Fruit fly (Drosophila melanogaster) whole organism, wandering third instar larva: ENCODE data around the gene Flacc.
A peak's percentile ranks its signal among the peaks of the same experiment; 100 is the strongest.

Source experiments
- Abd-B ChIP-seq: fragments of >200 bp; optimal IDR thresholded peaks from 2 replicates; lab custom pipeline; 2017; ENCODE audit warnings: missing biosample characterization, missing genetic modification characterization
- CG32264 ChIP-seq: fragments of 200-800 bp; sonication (Bioruptor generic); optimal IDR thresholded peaks from 2 replicates; lab custom pipeline; 2016; ENCODE audit warnings: missing biosample characterization, missing genetic modification characterization
- CG9705 ChIP-seq: fragments of 200-800 bp; sonication (Bioruptor generic); optimal IDR thresholded peaks from 2 replicates; lab custom pipeline; 2018; ENCODE audit warnings: missing biosample characterization, mild to moderate bottlenecking, missing genetic modification characterization
- CrebA ChIP-seq: fragments of 200-800 bp; sonication (Bioruptor generic); optimal IDR thresholded peaks from 2 replicates; lab custom pipeline; 2016; ENCODE audit warnings: missing biosample characterization, mild to moderate bottlenecking, missing genetic modification characterization, borderline replicate concordance
- Dif ChIP-seq: fragments of 200-275, 200-300 bp; sonication (Bioruptor generic); optimal IDR thresholded peaks from 2 replicates; lab custom pipeline; 2018; ENCODE audit warnings: missing biosample characterization, missing genetic modification characterization; ENCODE audit not compliant: partially characterized antibody
- HLH106 ChIP-seq: fragments of 200-800 bp; optimal IDR thresholded peaks from 3 replicates; lab custom pipeline; 2019; ENCODE audit warnings: missing biosample characterization, mild to moderate bottlenecking, missing genetic modification characterization, moderate library complexity
- Hr83 ChIP-seq: fragments of 200-300 bp; sonication (Bioruptor generic); optimal IDR thresholded peaks from 2 replicates; lab custom pipeline; 2016; ENCODE audit warnings: missing biosample characterization, mild to moderate bottlenecking, missing genetic modification characterization, moderate library complexity; ENCODE audit not compliant: poor library complexity, severe bottlenecking
- Jra ChIP-seq: sonication (Bioruptor generic); optimal IDR thresholded peaks from 2 replicates; lab custom pipeline; 2016; ENCODE audit warnings: missing biosample characterization, missing genetic modification characterization
- Mio ChIP-seq: sonication (Bioruptor generic); optimal IDR thresholded peaks from 2 replicates; lab custom pipeline; 2016; ENCODE audit warnings: missing biosample characterization, missing genetic modification characterization
- N ChIP-seq: fragments of >200 bp; optimal IDR thresholded peaks from 2 replicates; lab custom pipeline; 2018; ENCODE audit warnings: missing biosample characterization, missing external identifiers, missing genetic modification characterization
- OdsH ChIP-seq: fragments of 200-800 bp; sonication (Bioruptor generic); optimal IDR thresholded peaks from 2 replicates; lab custom pipeline; 2016; ENCODE audit warnings: missing biosample characterization, mild to moderate bottlenecking, missing genetic modification characterization
- Sp1 ChIP-seq: fragments of 200-800 bp; sonication (Bioruptor generic); optimal IDR thresholded peaks from 3 replicates; lab custom pipeline; 2019; ENCODE audit warnings: missing biosample characterization, mild to moderate bottlenecking, missing genetic modification characterization, moderate library complexity
- Vsx2 ChIP-seq: fragments of 200-300, 225-300 bp; sonication (Bioruptor generic); optimal IDR thresholded peaks from 2 replicates; lab custom pipeline; 2018; ENCODE audit warnings: missing biosample characterization, missing genetic modification characterization; ENCODE audit not compliant: partially characterized antibody
- br ChIP-seq: fragments of 200-800 bp; sonication (Bioruptor generic); optimal IDR thresholded peaks from 2 replicates; lab custom pipeline; 2016; ENCODE audit warnings: missing biosample characterization, missing genetic modification characterization
- brk ChIP-seq: fragments of 200-800 bp; sonication (Bioruptor generic); optimal IDR thresholded peaks from 2 replicates; lab custom pipeline; 2016; ENCODE audit warnings: missing biosample characterization, mild to moderate bottlenecking, missing genetic modification characterization
- dl ChIP-seq, 2 experiments: fragments of 175-275, 200-275 bp in 1 of 2; fragments of 200-275 bp in 1 of 2; sonication (Bioruptor generic); optimal IDR thresholded peaks; lab custom pipeline; 2018; ENCODE audit warnings: mild to moderate bottlenecking in 2 of 2, missing biosample characterization in 2 of 2, missing genetic modification characterization in 2 of 2, moderate library complexity in 2 of 2; ENCODE audit not compliant: partially characterized antibody in 2 of 2, insufficient read depth in 1 of 2
- dmrt93B ChIP-seq: fragments of 200-800 bp; sonication (Bioruptor generic); optimal IDR thresholded peaks from 2 replicates; lab custom pipeline; 2018; ENCODE audit warnings: missing biosample characterization, mild to moderate bottlenecking, missing genetic modification characterization
- dsf ChIP-seq: sonication (Bioruptor generic); optimal IDR thresholded peaks from 2 replicates; lab custom pipeline; 2016; ENCODE audit warnings: missing biosample characterization, missing genetic modification characterization, borderline replicate concordance
- ey ChIP-seq: fragments of 200-800 bp; sonication (Bioruptor generic); optimal IDR thresholded peaks from 2 replicates; lab custom pipeline; 2016; ENCODE audit warnings: missing biosample characterization, missing genetic modification characterization
- h ChIP-seq: fragments of 200-800 bp; sonication (Bioruptor generic); optimal IDR thresholded peaks from 3 replicates; lab custom pipeline; 2016; ENCODE audit warnings: missing biosample characterization, mild to moderate bottlenecking, missing genetic modification characterization
- jim ChIP-seq: fragments of 175-275, 200-325 bp; sonication (Bioruptor generic); optimal IDR thresholded peaks from 2 replicates; lab custom pipeline; 2016; ENCODE audit warnings: missing biosample characterization, mild to moderate bottlenecking, missing genetic modification characterization
- lola ChIP-seq: fragments of >200 bp; optimal IDR thresholded peaks from 2 replicates; lab custom pipeline; 2017; ENCODE audit warnings: missing biosample characterization, missing genetic modification characterization
- pan ChIP-seq: fragments of >200 bp; optimal IDR thresholded peaks from 2 replicates; lab custom pipeline; 2017
- psq ChIP-seq: fragments of 200-800 bp; sonication (Bioruptor generic); optimal IDR thresholded peaks from 3 replicates; lab custom pipeline; 2017; ENCODE audit warnings: missing biosample characterization, mild to moderate bottlenecking, missing genetic modification characterization, moderate library complexity
- rgr ChIP-seq: fragments of 200-800 bp; sonication (Bioruptor generic); optimal IDR thresholded peaks from 3 replicates; lab custom pipeline; 2016; ENCODE audit warnings: missing biosample characterization, mild to moderate bottlenecking, missing genetic modification characterization
- sv ChIP-seq: fragments of 200-800 bp; sonication (Bioruptor generic); optimal IDR thresholded peaks from 3 replicates; lab custom pipeline; 2016; ENCODE audit warnings: missing biosample characterization, missing genetic modification characterization
- tai ChIP-seq: sonication (Bioruptor generic); optimal IDR thresholded peaks from 2 replicates; lab custom pipeline; 2016; ENCODE audit warnings: missing biosample characterization, missing genetic modification characterization
- usp ChIP-seq: fragments of >200 bp; optimal IDR thresholded peaks from 2 replicates; lab custom pipeline; 2017; ENCODE audit warnings: missing biosample characterization, missing genetic modification characterization
- woc ChIP-seq: sonication (Bioruptor generic); optimal IDR thresholded peaks from 2 replicates; lab custom pipeline; 2016; ENCODE audit warnings: missing biosample characterization, mild to moderate bottlenecking, missing genetic modification characterization

Gene Flacc

DNA sequence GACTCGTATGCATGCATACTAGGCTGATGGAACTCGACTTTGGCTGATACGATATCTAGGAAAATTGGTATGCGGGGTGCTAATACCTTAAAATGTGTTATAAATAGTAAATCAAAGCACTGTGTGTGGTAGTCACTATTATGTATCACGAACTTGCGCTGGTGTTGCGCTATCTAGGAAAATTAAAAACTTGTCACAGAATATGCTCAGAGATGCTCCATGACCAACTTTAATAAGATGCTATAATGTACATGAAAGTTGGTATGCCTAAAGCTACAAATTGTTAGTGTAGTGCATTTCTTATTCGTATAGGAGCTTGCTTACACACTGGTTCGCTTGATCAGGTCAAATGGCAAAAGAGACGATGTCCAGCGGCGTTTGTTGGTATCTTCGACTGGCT is 17.4 kb upstream of the Flacc start:
- TF ChIP-seq Abd-B (no peak), tai (no peak), brk (GFP tag; lab: Kevin White, UChicago) (no peak), ey (GFP tag; lab: Kevin White, UChicago) (no peak), Hr83 (GFP tag; lab: Kevin White, UChicago) (no peak), Vsx2 (GFP tag; lab: Kevin White, UChicago) (no peak), br (no peak), h (GFP tag; lab: Kevin White, UChicago) (no peak), dmrt93B (GFP tag; lab: Kevin White, UChicago) (no peak), jim (no peak), HLH106 (tag; lab: Kevin White, UChicago) (no peak), Jra (GFP tag; lab: Kevin White, UChicago) (no peak), Mio (GFP tag; lab: Kevin White, UChicago) (no peak), CG32264 (GFP tag; lab: Kevin White, UChicago) (no peak), usp (GFP tag; lab: Kevin White, UChicago) (no peak)

DNA sequence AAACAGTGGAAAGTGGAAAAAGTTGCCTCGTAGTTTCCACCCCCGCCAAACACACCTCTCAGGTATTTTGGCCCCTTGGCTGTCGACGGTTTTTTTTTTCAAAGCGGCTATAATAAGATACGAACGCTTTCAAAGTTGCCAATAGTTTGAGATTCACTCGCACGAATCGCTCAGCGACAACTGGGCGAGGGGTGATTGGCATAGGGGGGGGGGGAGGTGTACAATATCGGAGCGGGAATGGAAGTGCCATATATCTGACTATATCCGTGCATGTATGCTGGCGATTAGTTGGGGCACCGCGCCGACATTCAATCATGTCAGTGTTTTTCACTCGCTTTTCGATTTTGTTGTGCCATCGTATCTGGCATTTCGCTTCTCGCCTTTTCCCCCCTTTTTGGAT is 11.7 kb upstream of the Flacc start:
- TF ChIP-seq Dif (GFP tag; lab: Kevin White, UChicago) (no peak), OdsH (GFP tag; lab: Kevin White, UChicago) (no peak), jim (no peak)

DNA sequence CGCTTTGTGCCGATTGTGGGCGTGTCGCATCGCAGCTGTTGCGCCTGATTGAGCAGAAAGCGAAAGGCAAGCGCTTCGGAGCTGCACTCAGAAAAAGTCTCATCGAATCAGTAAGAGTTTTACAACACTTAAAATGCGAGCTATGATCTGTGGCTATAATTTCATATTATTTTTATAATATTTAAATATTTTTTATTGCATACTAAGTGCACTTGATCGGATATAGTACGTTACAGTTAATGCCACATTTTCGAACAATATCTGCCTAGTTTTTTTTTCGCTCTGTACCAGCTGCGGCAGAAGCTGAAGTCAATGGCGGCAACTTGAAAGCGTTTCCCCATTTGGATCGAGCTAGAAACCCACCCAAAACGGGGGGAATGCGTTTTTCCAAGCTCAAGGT is 9.4 kb upstream of the Flacc start:
- no peak for TF ChIP-seq sv (GFP tag; lab: Kevin White, UChicago)
- TF ChIP-seq CG9705 (GFP tag; lab: Kevin White, UChicago) = no peak

DNA sequence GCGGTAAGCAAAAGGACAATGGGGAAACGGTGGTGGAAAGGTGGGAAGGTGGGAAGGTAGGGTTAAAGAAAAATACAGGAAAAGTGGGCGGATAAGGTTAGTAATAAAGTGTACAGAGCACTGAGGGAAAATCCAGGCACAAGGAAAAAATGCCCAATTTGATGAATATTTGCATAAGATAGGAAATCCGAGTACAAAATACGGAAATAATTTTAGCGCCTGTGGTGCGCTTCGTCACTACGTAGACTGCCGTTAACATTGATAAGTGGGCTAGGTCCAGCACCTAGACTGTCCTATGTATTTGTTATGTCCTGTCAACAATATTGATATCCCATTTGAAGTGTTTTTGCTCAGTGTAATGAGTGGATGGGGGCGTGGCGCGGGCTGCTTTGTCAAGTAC is 7.5 kb upstream of the Flacc start:
- no peak for TF ChIP-seq dl (GFP tag; optimal IDR thresholded peaks at IDR 0.05; lab: Kevin White, UChicago; ENCODE audit: insufficient read depth in 1 of 2, partially characterized antibody in 2 of 2)
- TF ChIP-seq rgr (GFP tag; lab: Kevin White, UChicago) = no peak
- TF ChIP-seq h (GFP tag; lab: Kevin White, UChicago) = no peak
- no peak for TF ChIP-seq HLH106 (tag; lab: Kevin White, UChicago)
- no peak for TF ChIP-seq N (GFP tag; lab: Kevin White, UChicago)
- no peak for TF ChIP-seq dsf (GFP tag; lab: Kevin White, UChicago)
- TF ChIP-seq pan (lab: Kevin White, UChicago) = no peak
- no peak for TF ChIP-seq br
- TF ChIP-seq lola (GFP tag; lab: Kevin White, UChicago) = no peak
- no peak for TF ChIP-seq Dif (GFP tag; lab: Kevin White, UChicago)
- no peak for TF ChIP-seq psq (GFP tag; lab: Kevin White, UChicago)
- TF ChIP-seq dmrt93B (GFP tag; lab: Kevin White, UChicago) = no peak
- no peak for TF ChIP-seq sv (GFP tag; lab: Kevin White, UChicago)
- TF ChIP-seq woc (GFP tag; lab: Kevin White, UChicago) = no peak
- TF ChIP-seq Hr83 (GFP tag; lab: Kevin White, UChicago) = no peak

DNA sequence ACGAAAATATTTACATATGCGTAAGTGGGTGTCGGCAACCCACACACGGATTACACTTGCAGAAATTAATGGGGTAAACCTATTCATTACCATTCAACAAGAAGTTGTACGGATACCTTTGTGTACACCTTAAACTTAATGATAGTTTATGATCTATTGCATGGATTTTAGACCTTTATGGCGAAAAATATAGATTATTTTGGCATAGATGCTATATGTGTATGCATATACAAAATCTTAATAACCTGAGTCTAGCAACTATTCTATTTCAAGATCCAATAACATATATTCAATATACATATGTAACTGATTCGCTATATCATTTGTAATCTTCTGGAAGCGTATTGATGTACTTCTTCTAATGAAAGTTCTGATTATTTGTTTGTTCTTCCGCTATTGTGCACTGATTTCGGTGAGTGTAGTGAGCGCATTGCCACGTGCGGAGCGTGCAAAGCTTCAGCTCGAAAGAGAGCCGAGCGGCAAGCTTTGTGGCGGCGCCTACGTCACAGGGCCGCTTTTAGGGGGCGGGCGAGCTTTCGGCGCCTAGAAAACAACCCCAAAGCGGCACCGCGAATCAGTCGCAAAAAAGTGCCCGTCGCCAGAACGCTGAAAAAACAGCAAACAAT is 6.5 kb upstream of the Flacc start, which contains the start of gene CG7378:
TSS of gene CG7378 (plus strand) at position 576 of the 626 bp plus-strand sequence.
- no peak for TF ChIP-seq lola (GFP tag; lab: Kevin White, UChicago)
- no peak for TF ChIP-seq Mio (GFP tag; lab: Kevin White, UChicago)
- TF ChIP-seq sv (GFP tag; lab: Kevin White, UChicago) = peak; percentile 39
- TF ChIP-seq, all 38 proteins: peak for 1

DNA sequence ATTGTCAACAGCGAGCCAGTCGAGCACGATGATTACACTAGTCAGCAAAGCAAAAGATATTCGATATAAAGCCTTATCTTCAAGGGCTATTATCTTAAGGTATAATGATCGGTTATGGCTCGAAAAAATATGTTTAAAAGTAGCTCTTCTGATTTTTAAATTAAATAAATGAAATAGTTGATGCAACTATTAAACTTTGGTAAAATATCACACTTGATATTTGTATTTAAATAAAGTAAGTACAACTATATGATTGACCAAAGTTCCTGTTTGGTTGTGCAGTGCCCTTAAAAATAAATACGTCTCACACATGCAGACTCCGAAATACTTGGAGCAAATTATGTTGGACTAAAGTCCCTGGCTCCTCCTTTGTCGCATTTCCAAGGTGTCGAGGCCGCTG is 4.5 kb upstream of the Flacc start:
- TF ChIP-seq HLH106 (tag; lab: Kevin White, UChicago) (no peak), CrebA (GFP tag; lab: Kevin White, UChicago) (no peak), Sp1 (GFP tag; lab: Kevin White, UChicago) (no peak), Mio (GFP tag; lab: Kevin White, UChicago) (no peak), Hr83 (GFP tag; lab: Kevin White, UChicago) (no peak)
